Worm (Caenorhabditis elegans): Measurements from ENCODE around the gene pes-8.
A peak's percentile ranks its signal among the peaks of the same experiment; 100 is the strongest.

Gene pes-8

DNA sequence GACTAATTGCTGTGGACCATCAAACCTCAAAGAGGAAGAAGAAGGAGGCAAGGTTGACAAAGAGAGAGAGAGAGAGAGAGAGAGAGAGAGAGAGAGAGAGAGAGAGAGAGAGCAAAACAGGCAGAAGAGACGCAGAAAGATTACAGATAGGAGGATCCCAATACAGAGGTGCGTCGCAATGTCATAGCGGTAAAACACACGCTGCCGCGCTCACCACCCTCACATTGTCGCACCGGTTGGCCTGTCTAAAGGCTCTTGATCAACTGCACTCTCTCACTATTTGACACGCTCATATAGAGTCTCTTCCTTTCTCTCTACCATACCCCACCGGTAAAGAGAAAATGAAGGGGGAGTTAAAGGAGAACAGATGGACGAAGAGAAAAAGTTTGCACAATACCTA is 26.3 kb upstream of the pes-8 start:
- TF ChIP-seq ceh-6 (GFP tag; optimal IDR thresholded peaks at IDR 0.05) (no peak), ceh-45 (GFP tag; IDR thresholded peaks at IDR 0.05) (no peak), ceh-22 (tag; optimal IDR thresholded peaks at IDR 0.05) (no peak), dve-1 (tag; optimal IDR thresholded peaks at IDR 0.05) (no peak), T23F11.4 (GFP tag; optimal IDR thresholded peaks at IDR 0.05) (peak; percentile 18), npax-4 (tag; optimal IDR thresholded peaks at IDR 0.05) (no peak), fax-1 (tag; optimal IDR thresholded peaks at IDR 0.05) (no peak), unc-55 (GFP tag; optimal IDR thresholded peaks at IDR 0.05) (peak; percentile 32), sox-2 (GFP tag; IDR thresholded peaks at IDR 0.05) (no peak), nhr-11 (tag; optimal IDR thresholded peaks at IDR 0.05) (no peak), elt-4 (tag; optimal IDR thresholded peaks at IDR 0.05) (no peak), dmd-4 (tag; optimal IDR thresholded peaks at IDR 0.05; ENCODE audit: borderline replicate concordance) (no peak), pax-1 (tag; optimal IDR thresholded peaks at IDR 0.05) (peak; percentile 1), ceh-2 (tag; optimal IDR thresholded peaks at IDR 0.05) (no peak), nhr-232 (tag; optimal IDR thresholded peaks at IDR 0.05) (no peak), mec-3 (tag; optimal IDR thresholded peaks at IDR 0.05; ENCODE audit: borderline replicate concordance) (no peak), hlh-13 (GFP tag; optimal IDR thresholded peaks at IDR 0.05) (no peak), eyg-1 (tag; optimal IDR thresholded peaks at IDR 0.05) (no peak), fkh-10 (GFP tag; optimal IDR thresholded peaks at IDR 0.05) (no peak), ztf-16 (tag; optimal IDR thresholded peaks at IDR 0.05) (peak; percentile 31), ama-1 (optimal IDR thresholded peaks at IDR 0.05) (no peak), nfya-1 (tag; optimal IDR thresholded peaks at IDR 0.05) (peak; percentile 46), F13H6.1 (tag; optimal IDR thresholded peaks at IDR 0.05) (no peak), lim-6 (tag; optimal IDR thresholded peaks at IDR 0.05) (no peak), ceh-14 (tag; optimal IDR thresholded peaks at IDR 0.05) (no peak), syd-9 (tag; optimal IDR thresholded peaks at IDR 0.05) (no peak), C38D4.7 (GFP tag; optimal IDR thresholded peaks at IDR 0.05) (no peak), ceh-9 (tag; optimal IDR thresholded peaks at IDR 0.05) (no peak), che-1 (tag; optimal IDR thresholded peaks at IDR 0.05) (peak; percentile 60), madf-2 (tag; optimal IDR thresholded peaks at IDR 0.05) (no peak), hlh-15 (tag; optimal IDR thresholded peaks at IDR 0.05) (no peak), sdc-2 (tag; optimal IDR thresholded peaks at IDR 0.05) (peak; percentile 73), odd-2 (tag; optimal IDR thresholded peaks at IDR 0.05) (no peak), unc-3 (GFP tag; conservative IDR thresholded peaks at IDR 0.05) (no peak), unc-3 (tag; optimal IDR thresholded peaks at IDR 0.05) (no peak), rnt-1 (tag; optimal IDR thresholded peaks at IDR 0.05) (no peak), tbx-7 (tag; optimal IDR thresholded peaks at IDR 0.05) (no peak), ceh-24 (tag; optimal IDR thresholded peaks at IDR 0.05) (no peak), K02D7.2 (tag; optimal IDR thresholded peaks at IDR 0.05) (no peak), lin-11 (tag; optimal IDR thresholded peaks at IDR 0.05) (no peak), ref-2 (tag; optimal IDR thresholded peaks at IDR 0.05) (peak; percentile 52), pha-4 (tag; optimal IDR thresholded peaks at IDR 0.05) (no peak), zip-5 (tag; optimal IDR thresholded peaks at IDR 0.05) (no peak), ceh-31 (tag; optimal IDR thresholded peaks at IDR 0.05) (peak; percentile 61), tbx-2 (tag; optimal IDR thresholded peaks at IDR 0.05) (peak; percentile 62), K09A11.1 (tag; optimal IDR thresholded peaks at IDR 0.05; ENCODE audit: insufficient read depth) (no peak), pha-2 (tag; optimal IDR thresholded peaks at IDR 0.05) (peak; percentile 60), ceh-30 (tag; optimal IDR thresholded peaks at IDR 0.05) (no peak), elt-2 (tag; optimal IDR thresholded peaks at IDR 0.05) (peak; percentile 57), ceh-18 (tag; optimal IDR thresholded peaks at IDR 0.05) (peak; percentile 11), ceh-34 (tag; optimal IDR thresholded peaks at IDR 0.05) (peak; percentile 10), ceh-19 (GFP tag; optimal IDR thresholded peaks at IDR 0.05) (peak; percentile 1), hlh-8 (tag; optimal IDR thresholded peaks at IDR 0.05) (no peak), Y22D7AL.16 (tag; optimal IDR thresholded peaks at IDR 0.05) (no peak), pag-3 (tag; optimal IDR thresholded peaks at IDR 0.05; ENCODE audit: borderline replicate concordance) (no peak)
